Fruit fly (Drosophila melanogaster): ENCODE measurements around the gene CG9514.

Gene CG9514

DNA sequence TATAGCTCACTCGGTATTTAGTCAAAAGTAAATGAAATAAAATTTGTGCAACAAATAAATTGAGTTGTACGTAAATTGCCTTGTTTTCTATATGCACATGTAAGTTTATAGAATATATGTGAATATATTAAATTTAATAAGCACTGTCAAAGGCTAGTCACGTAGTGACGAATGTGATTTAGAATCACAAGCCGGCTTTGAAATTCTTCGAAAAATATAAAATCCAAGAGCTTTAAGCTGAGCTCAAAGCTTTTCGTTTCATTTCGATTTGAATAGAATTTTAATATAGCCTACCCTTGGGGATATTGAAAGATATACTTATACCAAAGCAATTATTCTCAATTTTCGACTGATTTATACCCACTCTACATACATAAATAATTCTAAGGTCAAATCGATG, 46.6 kb downstream of the CG9514 start:
- TF ChIP-seq CG15336 (GFP tag; IDR thresholded peaks at IDR 0.05) (no peak), CG8632 (GFP tag; optimal IDR thresholded peaks at IDR 0.05) (no peak), CG11762 (GFP tag; optimal IDR thresholded peaks at IDR 0.05; ENCODE audit: insufficient read depth) (no peak), Met (GFP tag; optimal IDR thresholded peaks at IDR 0.05) (no peak), achi (GFP tag; optimal IDR thresholded peaks at IDR 0.05) (no peak), svp (GFP tag) (no peak), CG6163 (GFP tag; IDR thresholded peaks at IDR 0.05) (no peak), Ets96B (tag; optimal IDR thresholded peaks at IDR 0.05) (no peak), CG32006 (GFP tag; optimal IDR thresholded peaks at IDR 0.05) (no peak)

DNA sequence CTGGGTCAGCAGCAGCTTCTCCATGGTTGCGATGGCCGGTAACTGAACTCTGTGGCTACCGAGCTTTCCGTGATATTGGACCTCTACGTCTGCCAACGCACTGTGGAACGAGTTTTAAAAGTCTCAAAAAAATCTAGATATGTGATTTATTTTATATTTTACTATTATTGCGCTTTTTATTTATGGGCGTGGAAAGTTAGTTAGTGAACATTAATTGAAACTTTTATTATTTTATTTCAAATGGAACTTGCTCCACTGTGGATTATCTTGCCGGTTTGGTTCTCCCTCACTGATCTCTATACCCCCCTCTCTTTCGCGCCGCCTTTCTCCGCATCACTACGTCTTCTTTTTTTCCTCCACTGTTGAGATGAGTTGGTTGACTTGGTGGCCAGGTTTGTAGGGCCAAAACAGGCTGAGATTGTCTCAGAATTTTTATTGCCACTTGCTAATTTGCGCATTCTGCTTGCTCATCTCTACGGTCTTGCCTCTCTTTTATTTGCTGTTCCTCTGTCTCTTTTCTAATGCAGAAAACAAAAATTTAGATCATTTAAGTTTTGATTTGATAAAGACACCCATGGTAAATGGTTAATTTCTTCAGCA, 47.8 kb downstream of the CG9514 start, which contains the start of gene CG9522:
Gene CG9522, minus strand, starts transcription at position 54 of the 600 bp plus-strand sequence.
- TF ChIP-seq CG10631 (GFP tag; optimal IDR thresholded peaks at IDR 0.05) (peak; percentile 90), Hr38 (GFP tag; optimal IDR thresholded peaks at IDR 0.05) (no peak), CG3919 (GFP tag; optimal IDR thresholded peaks at IDR 0.05) (peak; percentile 92), CG6276 (GFP tag; optimal IDR thresholded peaks at IDR 0.05) (peak; percentile 89), net (GFP tag; optimal IDR thresholded peaks at IDR 0.05) (peak; percentile 82), cyc (GFP tag; optimal IDR thresholded peaks at IDR 0.05) (peak; percentile 76), CG6854 (GFP tag; optimal IDR thresholded peaks at IDR 0.05) (peak; percentile 68), CG8632 (GFP tag; optimal IDR thresholded peaks at IDR 0.05) (peak; percentile 80), CG6163 (GFP tag; IDR thresholded peaks at IDR 0.05) (peak; percentile 95), Sox15 (GFP tag; optimal IDR thresholded peaks at IDR 0.05) (peak; percentile 61), Smox (GFP tag; optimal IDR thresholded peaks at IDR 0.05) (peak; percentile 74), CG3032 (tag; optimal IDR thresholded peaks at IDR 0.05) (peak; percentile 75), CG8119 (GFP tag; IDR thresholded peaks at IDR 0.05) (peak; percentile 90), CG4318 (GFP tag; optimal IDR thresholded peaks at IDR 0.05) (peak; percentile 83), Hr4 (GFP tag; optimal IDR thresholded peaks at IDR 0.05) (peak; percentile 85), Eip78C (GFP tag) (peak; percentile 98), CG11762 (GFP tag; optimal IDR thresholded peaks at IDR 0.05; ENCODE audit: insufficient read depth) (peak; percentile 85), Met (GFP tag; optimal IDR thresholded peaks at IDR 0.05) (peak; percentile 85), CG8319 (GFP tag; optimal IDR thresholded peaks at IDR 0.05) (peak; percentile 76), CG7368 (GFP tag; optimal IDR thresholded peaks at IDR 0.05) (peak; percentile 70), CG31627 (GFP tag; optimal IDR thresholded peaks at IDR 0.05) (peak; percentile 67), Eip93F (GFP tag; optimal IDR thresholded peaks at IDR 0.05) (no peak), Sox14 (GFP tag; optimal IDR thresholded peaks at IDR 0.05) (peak; percentile 86), svp (GFP tag) (peak; percentile 85), Blimp-1 (GFP tag; optimal IDR thresholded peaks at IDR 0.05) (peak; percentile 21), CG10669 (GFP tag; optimal IDR thresholded peaks at IDR 0.05) (peak; percentile 78), pdm3 (GFP tag; optimal IDR thresholded peaks at IDR 0.05) (peak; percentile 86), vri (GFP tag; optimal IDR thresholded peaks at IDR 0.05) (peak; percentile 58), Hr39 (GFP tag; optimal IDR thresholded peaks at IDR 0.05) (peak; percentile 65), esn (GFP tag; optimal IDR thresholded peaks at IDR 0.05) (peak; percentile 84), spab (GFP tag; optimal IDR thresholded peaks at IDR 0.05) (peak; percentile 70), Ets96B (tag; optimal IDR thresholded peaks at IDR 0.05) (peak; percentile 85), CG6792 (GFP tag; optimal IDR thresholded peaks at IDR 0.05) (peak; percentile 86), CG11902 (GFP tag; optimal IDR thresholded peaks at IDR 0.05) (peak; percentile 49), CG32006 (GFP tag; optimal IDR thresholded peaks at IDR 0.05) (peak; percentile 92), CG34406 (GFP tag; optimal IDR thresholded peaks at IDR 0.05) (peak; percentile 80), CG6808 (GFP tag; optimal IDR thresholded peaks at IDR 0.05) (peak; percentile 86), Gug (GFP tag; IDR thresholded peaks at IDR 0.05) (peak; percentile 77), CG16779 (tag; optimal IDR thresholded peaks at IDR 0.05) (peak; percentile 70), salr (GFP tag; optimal IDR thresholded peaks at IDR 0.05) (peak; percentile 52 to 85), ss (GFP tag; optimal IDR thresholded peaks at IDR 0.05) (peak; percentile 85), OdsH (GFP tag; optimal IDR thresholded peaks at IDR 0.05) (peak; percentile 88), CG1621 (tag; optimal IDR thresholded peaks at IDR 0.05) (peak; percentile 78), Ets21C (GFP tag; optimal IDR thresholded peaks at IDR 0.05) (peak; percentile 53), topi (GFP tag; optimal IDR thresholded peaks at IDR 0.05) (peak; percentile 85), Sox102F (GFP tag; optimal IDR thresholded peaks at IDR 0.05) (peak; percentile 79)
